Fruit fly (Drosophila melanogaster): ENCODE measurements around the gene VhaM9.7-b.

DNA sequence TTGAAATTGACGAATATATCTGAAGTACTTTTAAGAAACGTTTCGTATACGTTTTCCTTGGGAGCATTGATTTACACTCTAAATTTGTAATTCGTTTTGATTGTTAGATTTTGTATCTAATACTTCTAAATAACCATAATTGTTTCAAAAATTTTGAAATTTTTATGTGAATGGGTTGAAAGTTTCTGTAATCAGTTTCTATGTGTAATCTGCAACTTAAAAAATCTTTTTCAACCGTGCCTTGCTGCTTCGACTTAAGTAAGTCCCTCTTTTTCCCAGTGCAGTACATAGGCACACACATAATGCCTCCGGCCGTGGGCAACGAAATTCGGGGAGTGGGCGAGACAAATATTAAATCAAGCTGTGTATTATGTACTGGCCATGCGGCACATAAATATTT, 45.7 kb downstream of the VhaM9.7-b start:
- TF ChIP-seq Sin3A (optimal IDR thresholded peaks at IDR 0.05) (no peak), insv (optimal IDR thresholded peaks at IDR 0.05) (no peak)

All from Kc167 (cell line).